Worm (Caenorhabditis elegans) whole organism, late embryonic: ENCODE results near the gene Y53G8AR.6.
A peak's percentile ranks its signal among the peaks of the same experiment; 100 is the strongest.
"Not testable (repeated sequence)": the region's sequence is repeated elsewhere in the genome, so short reads cannot be mapped to it uniquely, and the experiment has no call there.

ENCODE experiments used
- C08G9.2 ChIP-seq: sonication (generic microtip); optimal IDR thresholded peaks from 2 replicates; lab custom pipeline; 2016; ENCODE audit warnings: mild to moderate bottlenecking, missing genetic modification characterization, moderate library complexity, missing compliant biosample characterization
- C38D4.7 ChIP-seq: fragments of 200-800 bp; sonication (Bioruptor generic); optimal IDR thresholded peaks from 2 replicates; lab custom pipeline; 2018; ENCODE audit warnings: mild to moderate bottlenecking, missing genetic modification characterization, moderate library complexity, missing compliant biosample characterization
- F13H6.1 ChIP-seq: sonication (generic microtip); optimal IDR thresholded peaks from 2 replicates; lab custom pipeline; 2016; ENCODE audit warnings: missing genetic modification characterization, missing compliant biosample characterization
- Y22D7AL.16 ChIP-seq: sonication (generic microtip); optimal IDR thresholded peaks from 2 replicates; lab custom pipeline; 2016; ENCODE audit warnings: missing genetic modification characterization, missing compliant biosample characterization
- ahr-1 ChIP-seq: sonication (generic microtip); optimal IDR thresholded peaks from 2 replicates; lab custom pipeline; 2016; ENCODE audit warnings: missing genetic modification characterization, missing compliant biosample characterization
- ceh-14 ChIP-seq: sonication (generic microtip); optimal IDR thresholded peaks from 2 replicates; lab custom pipeline; 2016; ENCODE audit warnings: missing genotype, missing genetic modification characterization, missing compliant biosample characterization
- ceh-18 ChIP-seq: sonication (generic microtip); optimal IDR thresholded peaks from 2 replicates; lab custom pipeline; 2016; ENCODE audit warnings: missing genetic modification characterization, missing compliant biosample characterization
- ceh-2 ChIP-seq: sonication (generic microtip); optimal IDR thresholded peaks from 2 replicates; lab custom pipeline; 2016; ENCODE audit warnings: missing genotype, missing genetic modification characterization, missing compliant biosample characterization
- ceh-22 ChIP-seq: sonication (generic microtip); optimal IDR thresholded peaks from 2 replicates; lab custom pipeline; 2017; ENCODE audit warnings: missing biosample characterization, missing genetic modification characterization
- ceh-24 ChIP-seq: sonication (generic microtip); optimal IDR thresholded peaks from 2 replicates; lab custom pipeline; 2016; ENCODE audit warnings: mild to moderate bottlenecking, missing genetic modification characterization, missing compliant biosample characterization
- ceh-30 ChIP-seq: fragments of 150-350 bp; optimal IDR thresholded peaks from 2 replicates; lab custom pipeline; 2014; ENCODE audit warnings: missing biosample characterization, missing genetic modification characterization
- ceh-31 ChIP-seq: sonication (generic microtip); optimal IDR thresholded peaks from 2 replicates; lab custom pipeline; 2016; ENCODE audit warnings: missing genetic modification characterization, missing compliant biosample characterization
- ceh-45 ChIP-seq: fragments of 200-800 bp; sonication (Bioruptor generic); IDR thresholded peaks from 2 replicates; pipeline ENCODE4 v1.3.6; 2022; ENCODE audit warnings: missing genetic modification reagents, missing genetic modification characterization, missing compliant biosample characterization
- ceh-6 ChIP-seq: fragments of 200-800 bp; sonication (Bioruptor generic); optimal IDR thresholded peaks from 2 replicates; lab custom pipeline; 2018; ENCODE audit warnings: mild to moderate bottlenecking, missing genetic modification characterization, missing compliant biosample characterization
- ceh-9 ChIP-seq: sonication (generic microtip); optimal IDR thresholded peaks from 2 replicates; lab custom pipeline; 2016; ENCODE audit warnings: mild to moderate bottlenecking, missing genetic modification characterization, inconsistent platforms, missing compliant biosample characterization
- dve-1 ChIP-seq: sonication (generic microtip); optimal IDR thresholded peaks from 2 replicates; lab custom pipeline; 2017; ENCODE audit warnings: antibody characterized with exemption, mild to moderate bottlenecking, missing genetic modification characterization, missing compliant biosample characterization
- elt-4 ChIP-seq: sonication (generic microtip); optimal IDR thresholded peaks from 2 replicates; lab custom pipeline; 2016; ENCODE audit warnings: missing genetic modification characterization, missing compliant biosample characterization
- ets-4 ChIP-seq: sonication (generic microtip); optimal IDR thresholded peaks from 2 replicates; lab custom pipeline; 2016; ENCODE audit warnings: missing genetic modification characterization, missing compliant biosample characterization
- eyg-1 ChIP-seq: sonication (generic microtip); optimal IDR thresholded peaks from 2 replicates; lab custom pipeline; 2016; ENCODE audit warnings: missing genotype, missing genetic modification characterization, missing compliant biosample characterization
- fax-1 ChIP-seq: sonication (generic microtip); optimal IDR thresholded peaks from 2 replicates; lab custom pipeline; 2016; ENCODE audit warnings: missing genotype, missing genetic modification characterization, missing compliant biosample characterization
- fkh-10 ChIP-seq: fragments of 150-350 bp; optimal IDR thresholded peaks from 2 replicates; lab custom pipeline; 2014; ENCODE audit warnings: missing biosample characterization, missing genetic modification reagents, missing genetic modification characterization
- fkh-6 ChIP-seq: sonication (generic microtip); optimal IDR thresholded peaks from 2 replicates; lab custom pipeline; 2016; ENCODE audit warnings: missing genetic modification characterization, missing compliant biosample characterization
- gmeb-2 ChIP-seq: sonication (generic microtip); optimal IDR thresholded peaks from 2 replicates; lab custom pipeline; 2016; ENCODE audit warnings: missing genetic modification characterization, inconsistent platforms, missing compliant biosample characterization
- hlh-13 ChIP-seq: fragments of 200-800 bp; sonication (Bioruptor generic); optimal IDR thresholded peaks from 2 replicates; lab custom pipeline; 2018; ENCODE audit warnings: mild to moderate bottlenecking, missing genetic modification characterization, missing compliant biosample characterization
- hlh-15 ChIP-seq: sonication (generic microtip); optimal IDR thresholded peaks from 2 replicates; lab custom pipeline; 2016; ENCODE audit warnings: missing genetic modification characterization, missing compliant biosample characterization
- hlh-30 ChIP-seq: sonication (generic microtip); optimal IDR thresholded peaks from 2 replicates; lab custom pipeline; 2017; ENCODE audit warnings: antibody characterized with exemption, missing genetic modification characterization, missing compliant biosample characterization; ENCODE audit not compliant: insufficient read depth
- hlh-6 ChIP-seq: sonication (generic microtip); optimal IDR thresholded peaks from 2 replicates; lab custom pipeline; 2016; ENCODE audit warnings: missing genotype, missing genetic modification characterization, missing compliant biosample characterization
- hlh-8 ChIP-seq: sonication (generic microtip); optimal IDR thresholded peaks from 2 replicates; lab custom pipeline; 2016; ENCODE audit warnings: missing genotype, missing genetic modification characterization, missing compliant biosample characterization
- lin-11 ChIP-seq: fragments of 200-800 bp; sonication (Bioruptor generic); optimal IDR thresholded peaks from 2 replicates; lab custom pipeline; 2018; ENCODE audit warnings: mild to moderate bottlenecking, missing genetic modification characterization, missing compliant biosample characterization
- madf-2 ChIP-seq: sonication (generic microtip); optimal IDR thresholded peaks from 2 replicates; lab custom pipeline; 2017; ENCODE audit warnings: missing genetic modification characterization, missing compliant biosample characterization
- nfya-1 ChIP-seq: sonication (generic microtip); optimal IDR thresholded peaks from 2 replicates; lab custom pipeline; 2017; ENCODE audit warnings: missing genetic modification characterization, mild to moderate bottlenecking, missing compliant biosample characterization, antibody characterized with exemption, moderate library complexity
- nhr-11 ChIP-seq: fragments of 150-350 bp; optimal IDR thresholded peaks from 2 replicates; lab custom pipeline; 2014; ENCODE audit warnings: missing biosample characterization, missing genetic modification characterization
- nhr-232 ChIP-seq: sonication (generic microtip); optimal IDR thresholded peaks from 2 replicates; lab custom pipeline; 2016; ENCODE audit warnings: missing genetic modification characterization, missing compliant biosample characterization
- npax-4 ChIP-seq: sonication (generic microtip); optimal IDR thresholded peaks from 2 replicates; lab custom pipeline; 2016; ENCODE audit warnings: missing genetic modification characterization, missing compliant biosample characterization
- pat-9 ChIP-seq: fragments of 200-800 bp; sonication (Bioruptor generic); optimal IDR thresholded peaks from 2 replicates; lab custom pipeline; 2018; ENCODE audit warnings: mild to moderate bottlenecking, missing genetic modification characterization, moderate library complexity, missing compliant biosample characterization
- pax-1 ChIP-seq: fragments of 150-350 bp; optimal IDR thresholded peaks from 2 replicates; lab custom pipeline; 2014; ENCODE audit warnings: missing biosample characterization, missing genetic modification characterization
- pha-2 ChIP-seq: sonication (generic microtip); optimal IDR thresholded peaks from 2 replicates; lab custom pipeline; 2017; ENCODE audit warnings: mild to moderate bottlenecking, missing genetic modification characterization, missing compliant biosample characterization
- pqm-1 ChIP-seq: sonication (generic microtip); optimal IDR thresholded peaks from 2 replicates; lab custom pipeline; 2016; ENCODE audit warnings: missing genetic modification characterization, missing compliant biosample characterization
- pros-1 ChIP-seq: fragments of 150-350 bp; optimal IDR thresholded peaks from 2 replicates; lab custom pipeline; 2014; ENCODE audit warnings: missing biosample characterization, missing genetic modification reagents, missing genetic modification characterization
- rnt-1 ChIP-seq: sonication (generic microtip); optimal IDR thresholded peaks from 2 replicates; lab custom pipeline; 2016; ENCODE audit warnings: missing genetic modification characterization, missing compliant biosample characterization
- sdc-2 ChIP-seq: sonication (generic microtip); optimal IDR thresholded peaks from 2 replicates; lab custom pipeline; 2016; ENCODE audit warnings: missing genotype, missing genetic modification characterization, missing compliant biosample characterization
- sox-4 ChIP-seq: sonication (generic microtip); optimal IDR thresholded peaks from 2 replicates; lab custom pipeline; 2017; ENCODE audit warnings: mild to moderate bottlenecking, missing genetic modification characterization, inconsistent platforms, missing compliant biosample characterization
- tbx-2 ChIP-seq: sonication (generic microtip); optimal IDR thresholded peaks from 2 replicates; lab custom pipeline; 2016; ENCODE audit warnings: missing genetic modification characterization, missing compliant biosample characterization
- tbx-7 ChIP-seq: sonication (generic microtip); optimal IDR thresholded peaks from 2 replicates; lab custom pipeline; 2016; ENCODE audit warnings: missing genotype, missing genetic modification characterization, missing compliant biosample characterization
- ttx-3 ChIP-seq: sonication (generic microtip); optimal IDR thresholded peaks from 2 replicates; lab custom pipeline; 2016; ENCODE audit warnings: missing genetic modification reagents, missing genetic modification characterization, missing compliant biosample characterization
- unc-3 ChIP-seq, 2 experiments: fragments of 200-800 bp in 1 of 2; sonication (Bioruptor generic) in 1 of 2; sonication (generic microtip) in 1 of 2; conservative IDR thresholded peaks in 1 of 2; optimal IDR thresholded peaks in 1 of 2; 2 replicates each; pipeline versions ENCODE4 v1.3.6 to Lab custom; 2016 to 2022; ENCODE audit warnings: missing compliant biosample characterization in 2 of 2, missing genetic modification characterization in 2 of 2, missing genetic modification reagents in 1 of 2
- unc-42 ChIP-seq: sonication (generic microtip); optimal IDR thresholded peaks from 2 replicates; lab custom pipeline; 2016; ENCODE audit warnings: missing genotype, missing genetic modification characterization, missing compliant biosample characterization

The Y53G8AR.6 gene

DNA sequence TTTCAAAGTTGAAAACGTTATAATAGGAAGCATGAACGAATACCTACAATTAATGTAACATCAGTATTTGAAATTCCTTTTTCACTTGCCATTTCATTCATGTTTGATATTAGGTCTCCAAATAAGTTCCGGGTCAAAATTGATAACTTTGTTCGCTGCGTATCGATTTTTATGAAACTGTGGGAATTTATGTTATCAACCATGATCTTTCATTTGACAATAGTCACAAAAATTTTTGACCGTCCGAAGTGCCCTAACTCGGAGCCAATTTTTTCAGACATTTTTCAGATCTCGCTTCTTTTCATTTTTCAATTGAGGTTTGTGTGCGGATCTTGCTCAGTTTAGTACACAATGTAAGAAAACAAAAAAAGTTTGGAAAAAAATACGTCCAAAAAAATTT is 34.9 kb upstream of the Y53G8AR.6 start, which contains the start of gene Y53G8AM.6:
Gene Y53G8AM.6, minus strand, starts transcription at position 101 of the 400 bp plus-strand sequence.
- TF ChIP-seq ttx-3 (tag; lab: Kevin White, UChicago); pat-9; fkh-6 (tag; lab: Kevin White, UChicago): not testable (repeated sequence)

DNA sequence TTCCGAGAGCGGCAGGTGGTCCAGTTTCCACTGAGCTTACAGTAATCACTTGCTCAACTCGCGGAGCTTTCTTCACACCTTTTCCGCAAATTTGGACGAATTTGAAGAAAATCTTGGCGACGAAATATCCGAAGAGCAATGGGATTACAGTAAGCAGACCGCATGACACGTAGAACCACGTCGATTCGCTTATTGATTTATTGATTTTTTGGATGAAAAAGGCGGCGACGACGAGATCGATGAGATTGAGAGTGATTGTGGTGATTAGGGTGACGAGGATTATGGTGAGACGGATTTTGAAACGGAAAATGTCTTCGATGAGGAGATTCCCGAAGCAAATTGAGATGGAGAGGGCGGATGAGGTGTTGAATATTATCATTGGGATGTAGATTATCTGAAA is 30.8 kb upstream of the Y53G8AR.6 start:
- TF ChIP-seq fax-1 (tag; lab: Kevin White, UChicago) (no peak), ets-4 (tag; lab: Kevin White, UChicago) (no peak), sox-4 (tag; lab: Kevin White, UChicago) (no peak), F13H6.1 (tag; lab: Kevin White, UChicago) (no peak), dve-1 (no peak), rnt-1 (tag; lab: Kevin White, UChicago) (no peak), ceh-2 (tag; lab: Kevin White, UChicago) (no peak)

DNA sequence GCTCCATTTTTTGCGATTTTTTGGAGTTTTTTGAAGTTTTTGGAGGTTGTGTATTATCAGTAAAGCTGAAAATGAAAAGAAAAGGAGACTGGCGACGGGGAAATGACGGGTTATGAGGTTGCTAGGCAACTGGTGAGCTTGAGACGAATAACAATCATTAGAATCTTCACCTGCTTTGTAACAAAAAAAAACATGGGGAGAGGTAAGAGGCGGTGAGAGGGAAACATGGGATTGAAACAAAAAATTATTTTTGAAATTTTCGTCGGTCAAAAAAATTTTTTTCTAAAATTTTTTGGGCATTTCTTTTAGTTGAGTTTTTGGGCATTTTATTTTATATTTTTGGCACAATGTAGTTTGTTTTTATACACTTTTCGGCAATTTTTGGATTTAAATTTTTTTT is 27.9 kb upstream of the Y53G8AR.6 start, which contains the start of gene Y53G8AM.7:
Gene Y53G8AM.7, minus strand, starts transcription at position 101 of the 400 bp plus-strand sequence.
- TF ChIP-seq tbx-2 (no peak), hlh-8 (tag; lab: Kevin White, UChicago) (no peak), ceh-9 (no peak), pax-1 (tag; lab: Kevin White, UChicago) (no peak), ceh-31 (no peak), ceh-6 (GFP tag; lab: Kevin White, UChicago) (no peak), sdc-2 (tag; lab: Kevin White, UChicago) (no peak), hlh-6 (tag; lab: Kevin White, UChicago) (no peak), dve-1 (no peak), ceh-14 (no peak), ets-4 (tag; lab: Kevin White, UChicago) (no peak), ceh-45 (no peak), unc-3 (GFP tag; conservative IDR thresholded peaks at IDR 0.05; lab: Robert Waterston, UW) (no peak), unc-3 (tag; optimal IDR thresholded peaks at IDR 0.05; lab: Kevin White, UChicago) (no peak), npax-4 (tag; lab: Kevin White, UChicago) (no peak), nhr-11 (tag; lab: Kevin White, UChicago) (no peak), pha-2 (tag; lab: Kevin White, UChicago) (no peak)

DNA sequence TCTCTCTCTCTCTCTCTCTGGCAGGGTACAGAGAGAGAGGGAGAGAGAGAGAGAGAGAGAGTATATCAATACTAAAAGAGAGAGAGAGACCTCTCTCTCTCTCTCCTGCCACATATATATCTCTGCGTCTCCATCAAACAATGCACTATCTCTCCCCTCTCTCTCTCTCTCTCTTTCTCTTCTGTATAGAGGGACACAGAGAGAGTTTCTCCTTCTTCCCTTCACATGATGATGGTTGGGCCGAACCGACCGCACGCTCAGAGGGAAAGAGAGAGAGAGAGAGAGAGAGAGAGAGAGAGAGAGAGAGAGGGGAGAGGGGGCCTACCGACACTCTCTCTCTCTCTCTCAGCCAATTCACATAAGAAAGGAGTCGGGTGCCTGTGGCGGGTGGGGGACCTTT is 22.9 kb upstream of the Y53G8AR.6 start:
- TF ChIP-seq hlh-30 (tag; lab: Kevin White, UChicago) (peak; percentile 88), nhr-232 (tag; lab: Kevin White, UChicago) (no peak), C38D4.7 (peak; percentile 18), ceh-30 (no peak), ceh-2 (tag; lab: Kevin White, UChicago) (peak; percentile 54), unc-42 (tag; lab: Kevin White, UChicago) (peak; percentile 15), tbx-2 (peak; percentile 85), lin-11 (tag; lab: Kevin White, UChicago) (no peak), ahr-1 (tag; lab: Kevin White, UChicago) (no peak), hlh-6 (tag; lab: Kevin White, UChicago) (no peak), madf-2 (tag; lab: Kevin White, UChicago) (peak; percentile 47), C08G9.2 (no peak), fkh-10 (GFP tag; lab: Kevin White, UChicago) (no peak), Y22D7AL.16 (tag; lab: Kevin White, UChicago) (no peak), pqm-1 (tag; lab: Kevin White, UChicago) (no peak), eyg-1 (no peak), nfya-1 (tag; lab: Kevin White, UChicago) (peak; percentile 70), ceh-14 (peak; percentile 45), elt-4 (tag; lab: Kevin White, UChicago) (no peak), hlh-13 (no peak), ceh-9 (no peak), pros-1 (peak; percentile 51), rnt-1 (tag; lab: Kevin White, UChicago) (peak; percentile 84), ceh-18 (peak; percentile 79), gmeb-2 (tag; lab: Kevin White, UChicago) (no peak), hlh-15 (no peak), dve-1 (peak; percentile 45), ceh-22 (tag; lab: Kevin White, UChicago) (no peak), tbx-7 (tag; lab: Kevin White, UChicago) (no peak), ceh-24 (no peak)
